Worm (Caenorhabditis elegans) whole organism, L1 larva: ENCODE data around the gene C23H4.8.

ENCODE experiments used
- blmp-1 ChIP-seq: fragments of 150-350 bp; optimal IDR thresholded peaks from 2 replicates; lab custom pipeline; 2014; ENCODE audit warnings: missing biosample characterization, missing genetic modification characterization
- ces-1 ChIP-seq: fragments of 150-350 bp; optimal IDR thresholded peaks from 2 replicates; lab custom pipeline; 2014; ENCODE audit warnings: missing biosample characterization, missing genetic modification reagents, missing genetic modification characterization
- dsc-1 ChIP-seq: sonication (generic microtip); optimal IDR thresholded peaks from 2 replicates; lab custom pipeline; 2016; ENCODE audit warnings: mild to moderate bottlenecking, missing genetic modification characterization, missing compliant biosample characterization
- elt-3 ChIP-seq, 6 experiments: fragments of 150-350 bp in 1 of 6; sonication (generic microtip); optimal IDR thresholded peaks; 2 replicates each; lab custom pipeline; 2017 to 2018; ENCODE audit warnings: missing biosample characterization in 6 of 6, missing genetic modification characterization in 6 of 6, inconsistent platforms in 1 of 6
- lsy-2 ChIP-seq, 2 experiments: fragments of 150-350 bp; optimal IDR thresholded peaks; 2 replicates each; lab custom pipeline; 2014; ENCODE audit warnings: missing biosample characterization in 2 of 2, missing genetic modification characterization in 2 of 2
- mep-1 ChIP-seq: fragments of 150-350 bp; optimal IDR thresholded peaks from 2 replicates; lab custom pipeline; 2014; ENCODE audit warnings: missing biosample characterization, missing genetic modification characterization
- nhr-11 ChIP-seq: fragments of 150-350 bp; optimal IDR thresholded peaks from 2 replicates; lab custom pipeline; 2014; ENCODE audit warnings: missing biosample characterization, missing genetic modification characterization
- nhr-237 ChIP-seq: fragments of 150-350 bp; optimal IDR thresholded peaks from 2 replicates; lab custom pipeline; 2014; ENCODE audit warnings: missing biosample characterization, missing genetic modification characterization
- nhr-90 ChIP-seq: sonication (generic microtip); optimal IDR thresholded peaks from 2 replicates; lab custom pipeline; 2016; ENCODE audit warnings: mild to moderate bottlenecking, missing genetic modification characterization, missing compliant biosample characterization; ENCODE audit not compliant: poor library complexity
- snpc-4 ChIP-seq: fragments of 150-350 bp; optimal IDR thresholded peaks from 2 replicates; lab custom pipeline; 2014; ENCODE audit warnings: missing biosample characterization, missing genetic modification characterization
- sox-4 ChIP-seq: sonication (generic microtip); optimal IDR thresholded peaks from 2 replicates; lab custom pipeline; 2016; ENCODE audit warnings: missing genetic modification characterization, missing compliant biosample characterization
- sptf-1 ChIP-seq: fragments of 150-350 bp; optimal IDR thresholded peaks from 2 replicates; lab custom pipeline; 2014; ENCODE audit warnings: missing biosample characterization, missing genetic modification characterization
- zag-1 ChIP-seq: fragments of 150-350 bp; optimal IDR thresholded peaks from 2 replicates; lab custom pipeline; 2014; ENCODE audit warnings: missing biosample characterization, missing genetic modification characterization

- TF ChIP-seq snpc-4 (tag; lab: Kevin White, UChicago) (no peak), ces-1 (GFP tag; lab: Kevin White, UChicago) (no peak), sox-4 (tag; lab: Kevin White, UChicago) (no peak), mep-1 (tag; lab: Kevin White, UChicago) (no peak), nhr-90 (tag; lab: Kevin White, UChicago) (no peak), zag-1 (tag; lab: Kevin White, UChicago) (no peak), nhr-237 (tag; lab: Kevin White, UChicago) (no peak), blmp-1 (tag; lab: Kevin White, UChicago) (peak; percentile 22), dsc-1 (no peak), sptf-1 (tag; lab: Kevin White, UChicago) (no peak), nhr-11 (tag; lab: Kevin White, UChicago) (no peak), elt-3 (tag; optimal IDR thresholded peaks at IDR 0.05; lab: Kevin White, UChicago) (no peak), lsy-2 (tag; optimal IDR thresholded peaks at IDR 0.05; lab: Kevin White, UChicago) (no peak)
These were observed 38.0 kb upstream of the C23H4.8 start for ce11 chrX:12179090-12179488.
